Worm (Caenorhabditis elegans): Measurements from ENCODE around the gene T02E9.6.

The T02E9.6 gene

ce11 chrV:11314025-11314880 lies 19.8 kb downstream of the T02E9.6 start (continued):
- TF ChIP-seq zfp-2 (tag; optimal IDR thresholded peaks at IDR 0.05) = peak; percentile 74
- TF ChIP-seq ceh-44 (GFP tag; IDR thresholded peaks at IDR 0.05) = peak; percentile 98
- peak; percentile 100 for TF ChIP-seq Y105C5A.15 (GFP tag; IDR thresholded peaks at IDR 0.05)
- TF ChIP-seq lir-3 (tag; optimal IDR thresholded peaks at IDR 0.05) = peak; percentile 92
- no peak for TF ChIP-seq snpc-4 (tag; optimal IDR thresholded peaks at IDR 0.05)
- TF ChIP-seq pha-4 (GFP tag; IDR thresholded peaks at IDR 0.05) = peak; percentile 99
- TF ChIP-seq pha-4 (tag; optimal IDR thresholded peaks at IDR 0.05) = no peak
- no peak for TF ChIP-seq lin-39 (tag; optimal IDR thresholded peaks at IDR 0.05)
- peak; percentile 71 for TF ChIP-seq T20F7.1 (GFP tag; optimal IDR thresholded peaks at IDR 0.05)
- TF ChIP-seq ztf-11 (tag; optimal IDR thresholded peaks at IDR 0.05) = no peak
- TF ChIP-seq F10B5.3 (tag; optimal IDR thresholded peaks at IDR 0.05) = peak; percentile 88
- no peak for TF ChIP-seq daf-12 (tag; optimal IDR thresholded peaks at IDR 0.05)
- TF ChIP-seq nhr-41 (GFP tag; IDR thresholded peaks at IDR 0.05) = peak; percentile 99
- no peak for TF ChIP-seq aly-2 (tag; optimal IDR thresholded peaks at IDR 0.05)
- peak; percentile 98 for TF ChIP-seq nhr-111 (GFP tag; optimal IDR thresholded peaks at IDR 0.05)
- peak; percentile 84 for TF ChIP-seq nhr-6 (tag; optimal IDR thresholded peaks at IDR 0.05)
- peak; percentile 99 for TF ChIP-seq gei-8 (GFP tag; optimal IDR thresholded peaks at IDR 0.05)
- TF ChIP-seq ceh-62 (tag; optimal IDR thresholded peaks at IDR 0.05) = no peak
- peak; percentile 98 for TF ChIP-seq vab-7 (GFP tag; IDR thresholded peaks at IDR 0.05)
- peak; percentile 87 for TF ChIP-seq ztf-7 (tag; optimal IDR thresholded peaks at IDR 0.05)
- TF ChIP-seq dve-1 (tag; optimal IDR thresholded peaks at IDR 0.05; ENCODE audit: insufficient read depth) = peak; percentile 93
- TF ChIP-seq lsy-2 (tag; optimal IDR thresholded peaks at IDR 0.05) = peak; percentile 39 to 78
- TF ChIP-seq ceh-32 (tag; optimal IDR thresholded peaks at IDR 0.05; ENCODE audit: poor library complexity) = peak; percentile 54
- TF ChIP-seq ceh-82 (tag; optimal IDR thresholded peaks at IDR 0.05) = no peak
- TF ChIP-seq T26A8.4 (GFP tag; IDR thresholded peaks at IDR 0.05) = peak; percentile 96
- TF ChIP-seq ZK337.2 (GFP tag; IDR thresholded peaks at IDR 0.05) = peak; percentile 95
- TF ChIP-seq dpl-1 (GFP tag; optimal IDR thresholded peaks at IDR 0.05) = peak; percentile 56
- TF ChIP-seq fkh-10 (GFP tag; optimal IDR thresholded peaks at IDR 0.05) = no peak
- no peak for TF ChIP-seq skn-1 (tag; optimal IDR thresholded peaks at IDR 0.05)
- peak; percentile 97 to 99 for TF ChIP-seq madf-5 (GFP tag; IDR thresholded peaks at IDR 0.05)
- TF ChIP-seq tag-97 (GFP tag; IDR thresholded peaks at IDR 0.05) = 0 out of 2 replicates have a peak, but pooled peaks have one; percentile 85
- TF ChIP-seq R02D3.7 (tag; optimal IDR thresholded peaks at IDR 0.05) = peak; percentile 45
- no peak for TF ChIP-seq set-16 (GFP tag; IDR thresholded peaks at IDR 0.05)
- TF ChIP-seq daf-8 (GFP tag; IDR thresholded peaks at IDR 0.05) = 0 out of 2 replicates have a peak, but pooled peaks have one; percentile 59
- TF ChIP-seq lin-38 (GFP tag; IDR thresholded peaks at IDR 0.05) = peak; percentile 92
- TF ChIP-seq lim-7 (GFP tag; IDR thresholded peaks at IDR 0.05) = peak; percentile 100
- peak; percentile 79 for TF ChIP-seq nhr-25 (tag; optimal IDR thresholded peaks at IDR 0.05; ENCODE audit: borderline replicate concordance, insufficient read depth)
- TF ChIP-seq lin-13 (GFP tag; optimal IDR thresholded peaks at IDR 0.05) = peak; percentile 87
- TF ChIP-seq unc-62 (GFP tag; optimal IDR thresholded peaks at IDR 0.05 in 1 of 2) = peak in 1 of 2 experiments; percentile 84
- peak; percentile 65 for TF ChIP-seq unc-62 (tag; optimal IDR thresholded peaks at IDR 0.05)
- TF ChIP-seq lin-15B (tag; optimal IDR thresholded peaks at IDR 0.05) = peak; percentile 28
- peak; percentile 89 to 98 for TF ChIP-seq daf-16 (GFP tag; optimal IDR thresholded peaks at IDR 0.05)
- peak; percentile 87 for TF ChIP-seq daf-16 (tag; optimal IDR thresholded peaks at IDR 0.05)
- peak; percentile 87 for TF ChIP-seq cey-2 (tag; optimal IDR thresholded peaks at IDR 0.05; ENCODE audit: borderline replicate concordance, insufficient read depth)
- peak; percentile 93 for TF ChIP-seq aha-1 (tag)
- peak; percentile 92 for TF ChIP-seq mep-1 (tag; optimal IDR thresholded peaks at IDR 0.05)
- TF ChIP-seq nhr-48 (tag; optimal IDR thresholded peaks at IDR 0.05) = peak; percentile 79
- peak; percentile 68 for TF ChIP-seq F37D6.2 (tag; optimal IDR thresholded peaks at IDR 0.05)
- peak; percentile 99 for TF ChIP-seq tra-1 (GFP tag; IDR thresholded peaks at IDR 0.05)
- peak; percentile 89 for TF ChIP-seq dmd-6 (GFP tag; IDR thresholded peaks at IDR 0.05)

All from whole organism, L4 larva.